Worm (Caenorhabditis elegans) whole organism, late embryonic: ENCODE data around the gene C06E7.4.

Experiments used
- F13H6.1 ChIP-seq: sonication (generic microtip); optimal IDR thresholded peaks from 2 replicates; lab custom pipeline; 2016; ENCODE audit warnings: missing genetic modification characterization, missing compliant biosample characterization
- ceh-24 ChIP-seq: sonication (generic microtip); optimal IDR thresholded peaks from 2 replicates; lab custom pipeline; 2016; ENCODE audit warnings: mild to moderate bottlenecking, missing genetic modification characterization, missing compliant biosample characterization
- ceh-31 ChIP-seq: sonication (generic microtip); optimal IDR thresholded peaks from 2 replicates; lab custom pipeline; 2016; ENCODE audit warnings: missing genetic modification characterization, missing compliant biosample characterization
- fkh-6 ChIP-seq: sonication (generic microtip); optimal IDR thresholded peaks from 2 replicates; lab custom pipeline; 2016; ENCODE audit warnings: missing genetic modification characterization, missing compliant biosample characterization
- pqm-1 ChIP-seq: sonication (generic microtip); optimal IDR thresholded peaks from 2 replicates; lab custom pipeline; 2016; ENCODE audit warnings: missing genetic modification characterization, missing compliant biosample characterization
- tbx-2 ChIP-seq: sonication (generic microtip); optimal IDR thresholded peaks from 2 replicates; lab custom pipeline; 2016; ENCODE audit warnings: missing genetic modification characterization, missing compliant biosample characterization

ce11 chrIV:5805477-5805876 is 54.3 kb downstream of the C06E7.4 start:
- TF ChIP-seq tbx-2 (no peak), ceh-31 (tag; lab: Kevin White, UChicago) (no peak), F13H6.1 (tag; lab: Kevin White, UChicago) (no peak), fkh-6 (tag; lab: Kevin White, UChicago) (no peak), pqm-1 (tag; lab: Kevin White, UChicago) (no peak), ceh-24 (no peak)
